Worm (Caenorhabditis elegans): ENCODE measurements around the gene C05C10.3.

C05C10.3 gene

ce11 chrII:9966954-9967353 is 30.3 kb upstream of the C05C10.3 start, which contains the start of gene dtmk-1:
Gene dtmk-1, minus strand, starts transcription at chrII:9967099.
- no peak for TF ChIP-seq ama-1 (optimal IDR thresholded peaks at IDR 0.05)
- TF ChIP-seq ceh-45 (GFP tag; IDR thresholded peaks at IDR 0.05) = no peak
- no peak for TF ChIP-seq ref-2 (tag; optimal IDR thresholded peaks at IDR 0.05)
- no peak for TF ChIP-seq npax-4 (tag; optimal IDR thresholded peaks at IDR 0.05)

ce11 chrII:9965325-9965724 is 28.6 kb upstream of the C05C10.3 start:
- no peak for TF ChIP-seq ceh-14 (tag; optimal IDR thresholded peaks at IDR 0.05)
- no peak for TF ChIP-seq sox-2 (GFP tag; IDR thresholded peaks at IDR 0.05)
- TF ChIP-seq ceh-45 (GFP tag; IDR thresholded peaks at IDR 0.05) = no peak
- no peak for TF ChIP-seq npax-4 (tag; optimal IDR thresholded peaks at IDR 0.05)
- no peak for TF ChIP-seq lin-11 (tag; optimal IDR thresholded peaks at IDR 0.05)
- no peak for TF ChIP-seq ceh-24 (tag; optimal IDR thresholded peaks at IDR 0.05)
- TF ChIP-seq ahr-1 (tag; optimal IDR thresholded peaks at IDR 0.05) = no peak
- no peak for TF ChIP-seq elt-4 (tag; optimal IDR thresholded peaks at IDR 0.05)
- TF ChIP-seq C08G9.2 (tag; optimal IDR thresholded peaks at IDR 0.05) = no peak
- TF ChIP-seq dmd-4 (tag; optimal IDR thresholded peaks at IDR 0.05; ENCODE audit: borderline replicate concordance) = no peak
- TF ChIP-seq hlh-6 (tag; optimal IDR thresholded peaks at IDR 0.05) = no peak
- no peak for TF ChIP-seq pat-9 (tag; optimal IDR thresholded peaks at IDR 0.05)
- no peak for TF ChIP-seq ttx-3 (tag; optimal IDR thresholded peaks at IDR 0.05)
- no peak for TF ChIP-seq unc-42 (tag; optimal IDR thresholded peaks at IDR 0.05)
- TF ChIP-seq K09A11.1 (tag; optimal IDR thresholded peaks at IDR 0.05; ENCODE audit: insufficient read depth) = no peak

- TF ChIP-seq rnt-1 (tag; optimal IDR thresholded peaks at IDR 0.05) = no peak
- no peak for TF ChIP-seq ama-1 (optimal IDR thresholded peaks at IDR 0.05)
- no peak for TF ChIP-seq ets-4 (tag; optimal IDR thresholded peaks at IDR 0.05)
- no peak for TF ChIP-seq gmeb-2 (tag; optimal IDR thresholded peaks at IDR 0.05)
- TF ChIP-seq lin-11 (tag; optimal IDR thresholded peaks at IDR 0.05) = no peak
- no peak for TF ChIP-seq mec-3 (tag; optimal IDR thresholded peaks at IDR 0.05; ENCODE audit: borderline replicate concordance)
- no peak for TF ChIP-seq ceh-19 (GFP tag; optimal IDR thresholded peaks at IDR 0.05)
- no peak for TF ChIP-seq K09A11.1 (tag; optimal IDR thresholded peaks at IDR 0.05; ENCODE audit: insufficient read depth)
- TF ChIP-seq ceh-22 (tag; optimal IDR thresholded peaks at IDR 0.05) = no peak
- no peak for TF ChIP-seq ceh-18 (tag; optimal IDR thresholded peaks at IDR 0.05)
- no peak for TF ChIP-seq tbx-2 (tag; optimal IDR thresholded peaks at IDR 0.05)
- TF ChIP-seq unc-55 (GFP tag; optimal IDR thresholded peaks at IDR 0.05) = no peak
- TF ChIP-seq pha-4 (tag; optimal IDR thresholded peaks at IDR 0.05) = no peak
- no peak for TF ChIP-seq pha-2 (tag; optimal IDR thresholded peaks at IDR 0.05)
- TF ChIP-seq hlh-15 (tag; optimal IDR thresholded peaks at IDR 0.05) = no peak
- no peak for TF ChIP-seq hlh-13 (GFP tag; optimal IDR thresholded peaks at IDR 0.05)
- no peak for TF ChIP-seq nhr-232 (tag; optimal IDR thresholded peaks at IDR 0.05)
Measured at ce11 chrII:9963808-9964207, 27.1 kb upstream of the C05C10.3 start.

DNA sequence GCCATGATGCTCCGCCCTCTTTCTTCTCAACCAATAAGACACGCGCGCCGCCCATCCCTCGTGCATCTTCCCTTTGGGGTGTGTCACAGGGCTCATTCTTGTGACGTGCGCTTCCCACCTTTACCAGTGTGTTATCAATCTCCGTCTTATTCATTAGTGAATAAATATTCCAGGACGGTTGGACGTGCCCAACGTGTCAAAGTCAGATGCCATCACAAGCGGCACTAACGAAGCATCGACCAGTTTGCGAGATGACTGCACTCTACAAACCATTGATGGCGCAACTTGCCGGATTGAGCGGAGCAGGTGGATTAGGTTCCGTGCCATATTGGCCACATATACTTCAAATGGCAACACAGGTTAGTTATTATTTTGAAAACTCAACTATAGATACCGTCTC is 23.4 kb upstream of the C05C10.3 start:
- TF ChIP-seq ceh-24 (tag; optimal IDR thresholded peaks at IDR 0.05) (no peak), nfya-1 (tag; optimal IDR thresholded peaks at IDR 0.05) (peak; percentile 23), tbx-2 (tag; optimal IDR thresholded peaks at IDR 0.05) (peak; percentile 12), ref-2 (tag; optimal IDR thresholded peaks at IDR 0.05) (peak; percentile 10), hlh-30 (tag; optimal IDR thresholded peaks at IDR 0.05; ENCODE audit: insufficient read depth) (peak; percentile 36)

DNA sequence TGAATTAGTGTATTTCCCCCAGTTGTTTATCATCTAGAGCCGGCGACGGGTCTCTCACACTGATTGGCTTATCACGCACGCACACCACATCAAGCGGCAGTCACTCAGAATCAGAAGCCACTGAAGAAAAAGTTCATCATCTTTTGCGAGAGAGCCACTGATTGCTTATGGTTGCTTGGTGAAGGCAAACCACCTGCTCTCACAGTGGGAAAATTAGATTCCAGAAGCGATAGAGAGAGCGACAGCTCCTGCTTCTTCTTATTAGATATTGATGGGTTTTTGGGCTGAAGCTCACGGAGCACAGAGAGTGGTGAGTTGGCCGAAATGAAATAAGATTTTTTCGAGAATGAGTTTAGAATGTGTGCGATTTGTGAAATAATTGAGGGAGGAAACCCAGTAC is 19.4 kb upstream of the C05C10.3 start:
- no peak for TF ChIP-seq fkh-10 (GFP tag; optimal IDR thresholded peaks at IDR 0.05)

- TF ChIP-seq ahr-1 (tag; optimal IDR thresholded peaks at IDR 0.05) = no peak
- no peak for TF ChIP-seq C08G9.2 (tag; optimal IDR thresholded peaks at IDR 0.05)
- no peak for TF ChIP-seq unc-42 (tag; optimal IDR thresholded peaks at IDR 0.05)
- no peak for TF ChIP-seq hlh-13 (GFP tag; optimal IDR thresholded peaks at IDR 0.05)
- no peak for TF ChIP-seq ceh-9 (tag; optimal IDR thresholded peaks at IDR 0.05)
- TF ChIP-seq dve-1 (tag; optimal IDR thresholded peaks at IDR 0.05) = no peak
- TF ChIP-seq nfya-1 (tag; optimal IDR thresholded peaks at IDR 0.05) = no peak
- TF ChIP-seq nhr-232 (tag; optimal IDR thresholded peaks at IDR 0.05) = no peak
- no peak for TF ChIP-seq ceh-34 (tag; optimal IDR thresholded peaks at IDR 0.05)
- no peak for TF ChIP-seq ceh-18 (tag; optimal IDR thresholded peaks at IDR 0.05)
- no peak for TF ChIP-seq K09A11.1 (tag; optimal IDR thresholded peaks at IDR 0.05; ENCODE audit: insufficient read depth)
- TF ChIP-seq sox-4 (tag; optimal IDR thresholded peaks at IDR 0.05) = no peak
- TF ChIP-seq ceh-45 (GFP tag; IDR thresholded peaks at IDR 0.05) = no peak
- no peak for TF ChIP-seq syd-9 (tag; optimal IDR thresholded peaks at IDR 0.05)
- TF ChIP-seq C38D4.7 (GFP tag; optimal IDR thresholded peaks at IDR 0.05) = no peak
- no peak for TF ChIP-seq ceh-6 (GFP tag; optimal IDR thresholded peaks at IDR 0.05)
- no peak for TF ChIP-seq ttx-3 (tag; optimal IDR thresholded peaks at IDR 0.05)
- TF ChIP-seq pat-9 (tag; optimal IDR thresholded peaks at IDR 0.05) = no peak
- TF ChIP-seq pag-3 (tag; optimal IDR thresholded peaks at IDR 0.05; ENCODE audit: borderline replicate concordance) = no peak
Measured at ce11 chrII:9954885-9955284, 18.2 kb upstream of the C05C10.3 start, which contains the start of gene egl-43. Gene egl-43, plus strand, starts transcription at chrII:9955185.
